Worm (Caenorhabditis elegans): Measurements from ENCODE around the gene C05G5.5.

The C05G5.5 gene

ce11 chrX:14783434-14784142 lies 22.7 kb upstream of the C05G5.5 start:
- TF ChIP-seq nhr-6 (tag; optimal IDR thresholded peaks at IDR 0.05) (no peak), sma-9 (GFP tag; optimal IDR thresholded peaks at IDR 0.05) (peak; percentile 72), sma-9 (tag; optimal IDR thresholded peaks at IDR 0.05) (no peak), sem-4 (tag; optimal IDR thresholded peaks at IDR 0.05) (no peak), blmp-1 (tag; optimal IDR thresholded peaks at IDR 0.05; ENCODE audit: insufficient read depth) (no peak), ceh-82 (tag; optimal IDR thresholded peaks at IDR 0.05) (no peak), nhr-77 (tag; optimal IDR thresholded peaks at IDR 0.05) (no peak), egl-27 (tag; optimal IDR thresholded peaks at IDR 0.05) (no peak), mab-5 (tag; optimal IDR thresholded peaks at IDR 0.05) (no peak), ztf-1 (GFP tag; conservative IDR thresholded peaks at IDR 0.05) (no peak), gmeb-1 (tag; optimal IDR thresholded peaks at IDR 0.05) (no peak), crh-2 (tag; optimal IDR thresholded peaks at IDR 0.05) (peak; percentile 40), sma-3 (GFP tag; optimal IDR thresholded peaks at IDR 0.05) (peak; percentile 57), lin-11 (tag; optimal IDR thresholded peaks at IDR 0.05) (no peak), fos-1 (tag; optimal IDR thresholded peaks at IDR 0.05) (peak; percentile 89), ztf-11 (tag; optimal IDR thresholded peaks at IDR 0.05) (no peak), nhr-23 (tag; optimal IDR thresholded peaks at IDR 0.05) (no peak), nhr-237 (tag; optimal IDR thresholded peaks at IDR 0.05) (no peak), mbf-1 (tag; optimal IDR thresholded peaks at IDR 0.05) (no peak), ceh-16 (tag; optimal IDR thresholded peaks at IDR 0.05) (no peak), dmd-4 (tag; optimal IDR thresholded peaks at IDR 0.05) (no peak), zag-1 (tag; optimal IDR thresholded peaks at IDR 0.05) (no peak), peb-1 (tag; optimal IDR thresholded peaks at IDR 0.05) (no peak), lin-39 (tag; optimal IDR thresholded peaks at IDR 0.05) (no peak), ama-1 (optimal IDR thresholded peaks at IDR 0.05) (no peak), nhr-21 (tag; optimal IDR thresholded peaks at IDR 0.05) (peak; percentile 42), lin-13 (GFP tag; optimal IDR thresholded peaks at IDR 0.05) (no peak), R02D3.7 (tag; optimal IDR thresholded peaks at IDR 0.05) (no peak), snpc-4 (tag; optimal IDR thresholded peaks at IDR 0.05) (no peak), mdl-1 (tag; optimal IDR thresholded peaks at IDR 0.05) (peak in 1 of 2 experiments; percentile 47), ZK546.5 (tag; optimal IDR thresholded peaks at IDR 0.05) (no peak), nhr-25 (tag; optimal IDR thresholded peaks at IDR 0.05) (no peak), aly-2 (tag; optimal IDR thresholded peaks at IDR 0.05) (no peak), ztf-4 (tag; optimal IDR thresholded peaks at IDR 0.05) (no peak), unc-39 (tag; optimal IDR thresholded peaks at IDR 0.05) (no peak), nhr-129 (tag; optimal IDR thresholded peaks at IDR 0.05) (peak; percentile 20), nhr-10 (tag; optimal IDR thresholded peaks at IDR 0.05) (no peak), alr-1 (tag; optimal IDR thresholded peaks at IDR 0.05) (no peak), skn-1 (tag; optimal IDR thresholded peaks at IDR 0.05) (no peak), F13H6.1 (tag; optimal IDR thresholded peaks at IDR 0.05) (no peak), elt-1 (tag; optimal IDR thresholded peaks at IDR 0.05) (no peak), unc-55 (GFP tag; optimal IDR thresholded peaks at IDR 0.05) (no peak), elt-3 (tag; optimal IDR thresholded peaks at IDR 0.05) (no peak), C34F6.9 (tag; optimal IDR thresholded peaks at IDR 0.05) (no peak), unc-62 (GFP tag; optimal IDR thresholded peaks at IDR 0.05) (no peak), nhr-11 (tag; optimal IDR thresholded peaks at IDR 0.05) (no peak), nhr-12 (tag; optimal IDR thresholded peaks at IDR 0.05) (no peak), lsy-2 (tag; optimal IDR thresholded peaks at IDR 0.05) (no peak), Y55F3AM.14 (GFP tag; optimal IDR thresholded peaks at IDR 0.05) (no peak)
